Worm (Caenorhabditis elegans) whole organism, young adult: Measurements from ENCODE around the gene laat-1.
A peak's percentile ranks its signal among the peaks of the same experiment; 100 is the strongest.

Source experiments
- B0035.1 ChIP-seq: sonication (generic microtip); optimal IDR thresholded peaks from 2 replicates; lab custom pipeline; 2016; ENCODE audit warnings: missing genetic modification characterization, mild to moderate bottlenecking, missing compliant biosample characterization, missing genotype, missing genetic modification reagents
- D2030.7 ChIP-seq: fragments of 200-800 bp; sonication (Bioruptor generic); IDR thresholded peaks from 2 replicates; pipeline ENCODE4 v1.3.6; 2022; ENCODE audit warnings: missing genetic modification reagents, missing genetic modification characterization, missing compliant biosample characterization
- F10E7.11 ChIP-seq: sonication (generic microtip); optimal IDR thresholded peaks from 2 replicates; lab custom pipeline; 2017; ENCODE audit warnings: mild to moderate bottlenecking, missing genetic modification characterization, moderate library complexity, missing compliant biosample characterization
- F23B12.7 ChIP-seq: sonication (generic microtip); optimal IDR thresholded peaks from 2 replicates; lab custom pipeline; 2017; ENCODE audit warnings: missing genetic modification characterization, mild to moderate bottlenecking, missing compliant biosample characterization, antibody characterized with exemption, moderate library complexity; ENCODE audit not compliant: insufficient read depth
- F37B4.10 ChIP-seq: fragments of 200-800 bp; sonication (Bioruptor generic); IDR thresholded peaks from 2 replicates; pipeline ENCODE4 v1.3.6; 2022; ENCODE audit warnings: missing genetic modification characterization, missing compliant biosample characterization
- F39B2.1 ChIP-seq: fragments of 200-800 bp; sonication (Bioruptor generic); IDR thresholded peaks from 2 replicates; pipeline ENCODE4 v1.3.6; 2022; ENCODE audit warnings: missing genetic modification reagents, missing genetic modification characterization, missing compliant biosample characterization
- F57C9.4 ChIP-seq: sonication (generic microtip); optimal IDR thresholded peaks from 2 replicates; lab custom pipeline; 2017; ENCODE audit warnings: mild to moderate bottlenecking, missing genetic modification characterization, missing compliant biosample characterization
- T26A5.8 ChIP-seq: sonication (generic microtip); optimal IDR thresholded peaks from 2 replicates; lab custom pipeline; 2016; ENCODE audit warnings: missing genetic modification characterization, missing compliant biosample characterization
- Y53F4B.3 ChIP-seq: fragments of 200-800 bp; sonication (Bioruptor generic); IDR thresholded peaks from 2 replicates; pipeline ENCODE4 v1.3.6; 2022; ENCODE audit warnings: missing genetic modification reagents, missing genetic modification characterization, missing compliant biosample characterization
- Y53G8AR.9 ChIP-seq: fragments of 200-800 bp; sonication (Bioruptor generic); conservative IDR thresholded peaks from 2 replicates; pipeline ENCODE4 v1.3.6; 2022; ENCODE audit warnings: missing genetic modification reagents, missing genetic modification characterization, missing compliant biosample characterization
- Y67H2A.10 ChIP-seq: fragments of 200-800 bp; sonication (Bioruptor generic); conservative IDR thresholded peaks from 2 replicates; pipeline ENCODE4 v1.3.6; 2022; ENCODE audit warnings: missing genetic modification reagents, missing genetic modification characterization, missing compliant biosample characterization
- akir-1 ChIP-seq: fragments of 200-800 bp; sonication (Bioruptor generic); optimal IDR thresholded peaks from 2 replicates; lab custom pipeline; 2018; ENCODE audit warnings: mild to moderate bottlenecking, missing genetic modification characterization, moderate library complexity, missing compliant biosample characterization
- atf-7 ChIP-seq: sonication (generic microtip); optimal IDR thresholded peaks from 2 replicates; lab custom pipeline; 2017; ENCODE audit warnings: mild to moderate bottlenecking, missing genetic modification characterization, missing compliant biosample characterization
- attf-3 ChIP-seq: fragments of 200-800 bp; sonication (Bioruptor generic); conservative IDR thresholded peaks from 2 replicates; pipeline ENCODE4 v1.3.6; 2022; ENCODE audit warnings: missing genetic modification reagents, missing genetic modification characterization, missing compliant biosample characterization
- attf-6 ChIP-seq: fragments of 200-800 bp; sonication (Bioruptor generic); IDR thresholded peaks from 2 replicates; pipeline ENCODE4 v1.3.6; 2022; ENCODE audit warnings: missing genetic modification reagents, missing genetic modification characterization, missing compliant biosample characterization
- ccch-3 ChIP-seq: fragments of 200-800 bp; sonication (Bioruptor generic); optimal IDR thresholded peaks from 2 replicates; lab custom pipeline; 2018; ENCODE audit warnings: mild to moderate bottlenecking, missing genetic modification characterization, missing compliant biosample characterization
- cebp-1 ChIP-seq, 2 experiments: fragments of 200-800 bp in 1 of 2; sonication (Bioruptor generic) in 1 of 2; sonication (generic microtip) in 1 of 2; IDR thresholded peaks in 1 of 2; optimal IDR thresholded peaks in 1 of 2; 2 replicates each; pipeline versions ENCODE4 v1.3.6 to Lab custom; 2017 to 2022; ENCODE audit warnings: missing compliant biosample characterization in 2 of 2, missing genetic modification characterization in 2 of 2, mild to moderate bottlenecking in 1 of 2, missing genetic modification reagents in 1 of 2, moderate library complexity in 1 of 2
- ceh-27 ChIP-seq: fragments of 200-800 bp; sonication (Bioruptor generic); optimal IDR thresholded peaks from 2 replicates; lab custom pipeline; 2018; ENCODE audit warnings: mild to moderate bottlenecking, missing genetic modification characterization, moderate library complexity, missing compliant biosample characterization
- ceh-40 ChIP-seq: fragments of 200-800 bp; sonication (Bioruptor generic); IDR thresholded peaks from 2 replicates; pipeline ENCODE4 v1.3.6; 2022; ENCODE audit warnings: missing genetic modification characterization, missing compliant biosample characterization
- ceh-79 ChIP-seq: sonication (generic microtip); optimal IDR thresholded peaks from 2 replicates; lab custom pipeline; 2017; ENCODE audit warnings: mild to moderate bottlenecking, missing genetic modification characterization, missing compliant biosample characterization
- chd-7 ChIP-seq: sonication (generic microtip); optimal IDR thresholded peaks from 2 replicates; lab custom pipeline; 2016; ENCODE audit warnings: mild to moderate bottlenecking, missing genetic modification characterization, moderate library complexity, missing compliant biosample characterization
- ekl-4 ChIP-seq: fragments of 200-800 bp; sonication (Bioruptor generic); IDR thresholded peaks from 2 replicates; pipeline ENCODE4 v1.3.6; 2022; ENCODE audit warnings: missing genetic modification reagents, missing genetic modification characterization, missing compliant biosample characterization
- ets-4 ChIP-seq: fragments of 200-800 bp; sonication (Bioruptor generic); optimal IDR thresholded peaks from 2 replicates; lab custom pipeline; 2018; ENCODE audit warnings: mild to moderate bottlenecking, missing genetic modification characterization, missing compliant biosample characterization
- hmg-1.2 ChIP-seq: fragments of 200-800 bp; sonication (Bioruptor generic); IDR thresholded peaks from 2 replicates; pipeline ENCODE4 v1.3.6; 2022; ENCODE audit warnings: missing genetic modification reagents, missing genetic modification characterization, missing compliant biosample characterization
- madf-3 ChIP-seq: fragments of 200-800 bp; sonication (Bioruptor generic); IDR thresholded peaks from 2 replicates; pipeline ENCODE4 v1.3.6; 2022; ENCODE audit warnings: missing genetic modification reagents, missing genetic modification characterization, missing compliant biosample characterization
- pha-4 ChIP-seq: fragments of 150-350 bp; sonication (generic microtip); optimal IDR thresholded peaks from 2 replicates; lab custom pipeline; 2014; ENCODE audit warnings: missing biosample characterization, missing genetic modification reagents, missing genetic modification characterization
- sptf-2 ChIP-seq: fragments of 200-800 bp; sonication (Bioruptor generic); optimal IDR thresholded peaks from 2 replicates; lab custom pipeline; 2018; ENCODE audit warnings: mild to moderate bottlenecking, missing genetic modification characterization, missing compliant biosample characterization
- tlf-1 ChIP-seq: fragments of 200-800 bp; sonication (Bioruptor generic); optimal IDR thresholded peaks from 2 replicates; lab custom pipeline; 2018; ENCODE audit warnings: mild to moderate bottlenecking, missing genetic modification characterization, missing compliant biosample characterization
- unc-130 ChIP-seq: sonication (generic microtip); optimal IDR thresholded peaks from 2 replicates; lab custom pipeline; 2016; ENCODE audit warnings: missing genetic modification reagents, missing genetic modification characterization, missing compliant biosample characterization
- unc-62 ChIP-seq: fragments of 150-350 bp; optimal IDR thresholded peaks from 2 replicates; lab custom pipeline; 2014; ENCODE audit warnings: missing biosample characterization, missing genetic modification reagents, missing genetic modification characterization
- ztf-18 ChIP-seq: sonication (generic microtip); optimal IDR thresholded peaks from 2 replicates; lab custom pipeline; 2016; ENCODE audit warnings: missing genotype, mild to moderate bottlenecking, missing genetic modification characterization, missing compliant biosample characterization

The laat-1 gene

DNA sequence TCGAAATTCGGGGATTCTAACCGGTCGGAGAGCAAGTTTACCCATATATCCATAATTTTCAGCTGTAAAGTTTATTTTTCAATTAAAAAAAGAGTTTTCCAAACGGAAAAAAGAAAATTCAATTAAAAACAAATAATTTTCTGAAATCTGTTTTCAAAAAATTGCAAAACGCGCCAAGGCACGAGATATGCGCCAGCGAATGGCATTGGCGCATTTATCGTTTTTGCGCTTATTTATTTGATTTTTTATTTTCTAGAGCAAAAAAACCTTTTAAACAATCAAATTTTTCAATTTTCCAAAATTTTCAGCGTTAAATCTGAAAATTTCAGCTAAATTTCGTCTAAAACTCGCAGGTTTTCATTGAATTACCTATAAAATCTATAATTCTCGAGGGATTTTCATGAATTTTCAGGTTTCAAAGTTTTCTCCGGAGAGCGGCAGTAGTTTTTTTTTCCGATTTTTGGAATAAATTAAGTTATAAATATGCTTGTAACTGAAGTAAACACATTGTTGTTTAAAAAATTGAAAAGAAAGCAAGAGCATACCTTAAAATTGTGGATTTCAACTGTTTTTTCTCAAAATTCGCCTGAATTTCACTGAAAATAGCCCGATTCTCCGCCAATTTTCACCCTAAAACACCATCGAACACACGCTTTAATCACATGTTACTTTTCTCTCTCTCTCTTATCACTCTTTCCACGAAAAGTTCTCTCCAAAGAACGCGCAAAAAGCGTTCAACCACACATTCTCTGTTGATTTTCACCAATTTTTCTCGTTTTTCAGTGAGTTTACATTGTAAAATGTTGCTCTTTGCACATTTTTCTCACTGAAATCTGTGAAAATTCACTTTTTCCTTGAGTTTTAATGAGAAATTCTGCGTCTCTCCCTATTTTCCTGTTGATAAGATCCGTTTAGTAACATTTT lies 48.3 kb upstream of the laat-1 start, which contains the start of gene B0432.10 (continued):
- TF ChIP-seq hmg-1.2 (GFP tag; lab: Robert Waterston, UW), result peak; percentile 31; the same call in 1 of the 2 replicates

DNA sequence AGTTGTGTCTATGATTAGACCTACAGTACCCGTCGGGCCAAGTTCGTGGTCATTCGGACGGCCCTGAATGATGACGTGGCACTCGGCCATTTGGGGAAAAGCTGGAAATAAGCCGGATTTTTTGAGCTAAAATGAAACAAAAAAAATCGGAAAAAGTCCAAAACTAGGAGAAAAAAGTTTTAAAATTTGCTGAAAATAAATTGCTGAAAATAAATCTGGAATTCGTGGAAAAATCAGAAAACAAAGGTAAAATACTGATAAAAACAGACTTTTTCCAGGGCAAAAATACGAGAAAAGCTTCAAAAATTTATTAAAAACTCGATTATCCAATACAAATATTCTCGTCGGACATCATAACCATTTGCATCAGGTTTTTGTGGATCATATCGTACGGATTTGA lies 46.0 kb upstream of the laat-1 start, which contains the start of gene B0432.9:
TSS of gene B0432.9 (minus strand) at position 101 of the 400 bp plus-strand sequence.
- TF ChIP-seq ztf-18 (tag; lab: Kevin White, UChicago), result no peak
- TF ChIP-seq unc-130, result no peak
- TF ChIP-seq Y53G8AR.9, result no peak
- no peak for TF ChIP-seq ccch-3 (GFP tag; lab: Kevin White, UChicago)
- TF ChIP-seq cebp-1 (GFP tag; IDR thresholded peaks at IDR 0.05; lab: Robert Waterston, UW), result no peak
- no peak for TF ChIP-seq cebp-1 (tag; optimal IDR thresholded peaks at IDR 0.05; lab: Kevin White, UChicago)
- 0 out of 2 replicates have a peak, but pooled peaks have one; percentile 1 for TF ChIP-seq attf-3 (GFP tag; lab: Robert Waterston, UW)

DNA sequence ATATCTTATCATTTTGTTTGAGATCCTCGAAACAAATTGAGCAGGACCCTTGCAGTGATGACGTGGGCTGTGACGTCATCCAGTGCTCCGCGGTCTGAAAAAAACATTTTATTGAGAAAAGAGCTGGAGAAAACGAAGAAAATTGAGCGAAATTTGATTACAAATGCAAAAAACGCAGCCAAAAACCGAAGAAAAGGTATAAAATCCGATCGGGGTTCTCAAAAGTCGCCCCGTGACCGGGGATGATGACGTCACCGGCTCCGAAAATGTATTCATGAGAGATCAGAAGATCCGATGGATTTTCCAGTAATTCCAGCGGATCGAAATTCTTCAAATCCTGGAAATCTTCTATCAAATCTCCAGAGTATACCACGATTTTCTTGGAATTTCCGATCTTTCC lies 44.9 kb upstream of the laat-1 start, which contains the start of gene trul-1:
TSS of gene trul-1 (minus strand) at position 101 of the 400 bp plus-strand sequence.
- TF ChIP-seq Y53G8AR.9 (no peak), ets-4 (GFP tag; lab: Kevin White, UChicago) (no peak), chd-7 (tag; lab: Kevin White, UChicago) (no peak), ekl-4 (GFP tag; lab: Robert Waterston, UW) (no peak)

DNA sequence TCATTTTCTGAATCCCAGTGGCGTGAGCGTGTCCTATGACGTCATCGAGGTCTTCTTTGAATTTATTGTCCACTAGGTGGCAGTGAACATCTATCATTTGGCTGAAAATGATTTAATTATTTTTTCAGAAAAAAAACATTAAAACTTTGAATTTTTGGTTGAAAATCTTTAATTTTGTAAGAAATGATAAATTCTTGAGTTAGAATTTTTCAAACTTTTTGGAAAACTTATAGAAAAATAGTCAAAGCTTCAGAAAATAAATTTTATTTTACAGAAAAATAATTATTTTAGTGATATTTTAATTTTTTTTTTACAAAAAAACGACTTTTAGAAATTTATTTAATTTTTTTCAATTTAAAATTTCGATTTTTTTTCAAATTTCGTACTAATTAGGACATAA lies 41.0 kb upstream of the laat-1 start, which contains the start of gene B0432.8:
TSS of gene B0432.8 (minus strand) at position 101 of the 400 bp plus-strand sequence.
- TF ChIP-seq F37B4.10 (GFP tag; lab: Robert Waterston, UW) (no peak), atf-7 (tag; lab: Kevin White, UChicago) (no peak)
- TF ChIP-seq, all 124 proteins: peak for 0

DNA sequence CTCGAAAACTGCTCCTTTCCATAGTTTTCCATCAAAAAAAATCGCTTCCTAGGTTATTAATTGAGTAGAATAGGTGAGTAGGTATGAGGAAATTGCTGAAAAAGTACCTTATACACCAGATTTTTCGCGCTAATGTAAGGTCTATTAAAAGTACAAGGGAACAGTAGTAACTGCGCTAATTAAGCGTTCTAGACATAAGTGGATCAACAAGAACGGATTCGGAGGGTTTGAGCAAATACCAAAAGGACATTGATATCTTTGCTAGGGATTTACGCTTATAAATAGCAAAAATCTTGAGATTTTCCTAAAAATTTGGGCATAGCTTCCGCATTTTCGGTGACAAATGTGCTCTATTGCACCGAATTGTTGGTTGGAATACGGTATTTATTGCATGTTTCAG lies 36.3 kb upstream of the laat-1 start, which contains the start of gene B0432.7:
TSS of gene B0432.7 (minus strand) at position 101 of the 400 bp plus-strand sequence.
- TF ChIP-seq pha-4 (no peak), Y67H2A.10 (GFP tag; lab: Robert Waterston, UW) (no peak), F23B12.7 (tag; lab: Kevin White, UChicago) (no peak), ccch-3 (GFP tag; lab: Kevin White, UChicago) (no peak), ceh-79 (tag; lab: Kevin White, UChicago) (no peak), madf-3 (GFP tag; lab: Robert Waterston, UW) (no peak), unc-62 (no peak), ceh-27 (GFP tag; lab: Kevin White, UChicago) (no peak)
- TF ChIP-seq, all 124 proteins: peak for 0

DNA sequence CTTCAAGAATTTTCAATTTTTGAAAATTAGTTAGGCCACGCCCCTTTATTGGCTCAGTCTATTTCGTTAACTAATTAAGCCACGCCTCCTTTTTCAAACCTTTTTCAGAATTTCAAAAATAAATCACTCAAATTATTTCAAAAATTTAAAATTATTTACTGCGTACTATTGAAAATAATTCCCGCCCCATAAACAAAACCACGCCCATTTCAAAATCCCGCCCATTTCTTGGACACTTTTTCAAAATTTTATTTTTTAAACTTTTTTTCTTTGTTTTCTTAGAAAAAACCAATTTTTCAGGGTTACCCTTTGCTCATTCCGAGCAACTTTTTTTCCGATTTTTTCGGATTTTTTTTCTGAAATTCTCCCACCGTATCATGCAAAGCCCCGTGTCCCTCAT lies 26.4 kb upstream of the laat-1 start, which contains the start of gene B0432.14:
TSS of gene B0432.14 (plus strand) at position 301 of the 400 bp plus-strand sequence.
- TF ChIP-seq T26A5.8 (tag; lab: Kevin White, UChicago) (no peak), F39B2.1 (GFP tag; lab: Robert Waterston, UW) (no peak), tlf-1 (GFP tag; lab: Kevin White, UChicago) (no peak), F10E7.11 (no peak), hmg-1.2 (GFP tag; lab: Robert Waterston, UW) (no peak), Y67H2A.10 (GFP tag; lab: Robert Waterston, UW) (no peak), B0035.1 (tag; lab: Kevin White, UChicago) (no peak), sptf-2 (no peak), chd-7 (tag; lab: Kevin White, UChicago) (no peak), ceh-40 (GFP tag; lab: Robert Waterston, UW) (no peak), ccch-3 (GFP tag; lab: Kevin White, UChicago) (no peak), F57C9.4 (tag; lab: Kevin White, UChicago) (no peak), D2030.7 (GFP tag; lab: Robert Waterston, UW) (no peak), attf-6 (GFP tag; lab: Robert Waterston, UW) (no peak), F37B4.10 (GFP tag; lab: Robert Waterston, UW) (no peak), akir-1 (GFP tag; lab: Kevin White, UChicago) (no peak), Y53F4B.3 (no peak)
- TF ChIP-seq, all 124 proteins: peak for 0
